Fruit fly (Drosophila melanogaster): ENCODE measurements around the gene ND-75.

Gene ND-75

DNA sequence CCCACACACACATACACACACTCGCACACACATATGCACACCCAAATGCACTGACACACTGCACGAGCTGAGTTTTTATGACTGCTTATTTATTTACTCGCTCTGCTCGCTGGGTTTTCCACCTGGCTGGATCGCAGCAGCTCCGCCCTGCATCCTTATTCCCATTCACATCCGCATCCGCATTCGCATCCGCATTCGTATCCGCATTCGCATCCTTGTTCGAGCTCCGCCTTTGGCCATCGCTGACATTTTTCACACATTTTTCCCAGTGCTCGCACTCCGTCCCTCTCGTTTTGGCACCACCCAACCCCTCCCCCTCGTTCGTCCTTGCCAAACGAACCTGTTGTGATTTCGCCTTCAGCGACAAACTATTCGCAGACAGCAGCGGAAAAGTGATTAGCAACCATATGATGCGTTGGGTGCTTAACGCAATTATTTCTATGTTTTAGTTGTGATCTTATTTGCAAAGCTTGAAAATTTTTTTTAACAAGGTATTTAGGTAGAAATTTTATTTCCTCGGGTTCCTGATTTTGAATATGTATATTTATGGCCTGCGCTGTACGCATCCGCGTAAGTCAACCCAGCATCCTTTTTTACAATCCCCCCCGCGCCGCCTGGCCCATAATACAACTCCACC is 40.3 kb downstream of the ND-75 start (continued):
- no peak for TF ChIP-seq Bdp1 (GFP tag; optimal IDR thresholded peaks at IDR 0.05)
- TF ChIP-seq sr (GFP tag; IDR thresholded peaks at IDR 0.05): no peak
- TF ChIP-seq NC2β (GFP tag; optimal IDR thresholded peaks at IDR 0.05): no peak
- no peak for TF ChIP-seq CG14014 (GFP tag; IDR thresholded peaks at IDR 0.05)
- TF ChIP-seq knrl (GFP tag; IDR thresholded peaks at IDR 0.05; ENCODE audit: partially characterized antibody): no peak
- no peak for TF ChIP-seq dpn (GFP tag; optimal IDR thresholded peaks at IDR 0.05)
- TF ChIP-seq CG10274 (GFP tag; optimal IDR thresholded peaks at IDR 0.05): no peak
- TF ChIP-seq gcm2 (GFP tag; optimal IDR thresholded peaks at IDR 0.05): no peak
- no peak for TF ChIP-seq CG3281 (GFP tag; optimal IDR thresholded peaks at IDR 0.05)
- peak; percentile 6 for TF ChIP-seq CG14710 (tag; optimal IDR thresholded peaks at IDR 0.05)
- 0 out of 3 replicates have a peak, but pooled peaks have one; percentile 33 for TF ChIP-seq dysf (GFP tag; IDR thresholded peaks at IDR 0.05)
- TF ChIP-seq pnt (GFP tag; optimal IDR thresholded peaks at IDR 0.05): no peak
- TF ChIP-seq sisA (GFP tag; IDR thresholded peaks at IDR 0.05): peak; percentile 28; the same call in 1 of the 2 replicates
- peak; percentile 62; the same call in 1 of the 2 replicates for TF ChIP-seq Drgx (GFP tag; IDR thresholded peaks at IDR 0.05)
- TF ChIP-seq stwl (tag; optimal IDR thresholded peaks at IDR 0.05): no peak
- TF ChIP-seq Nf-YA (GFP tag; IDR thresholded peaks at IDR 0.05): no peak
- no peak for TF ChIP-seq CG8089 (GFP tag; optimal IDR thresholded peaks at IDR 0.05)
- no peak for TF ChIP-seq HmgZ (tag; optimal IDR thresholded peaks at IDR 0.05)
- no peak for TF ChIP-seq stc (GFP tag; IDR thresholded peaks at IDR 0.05)

DNA sequence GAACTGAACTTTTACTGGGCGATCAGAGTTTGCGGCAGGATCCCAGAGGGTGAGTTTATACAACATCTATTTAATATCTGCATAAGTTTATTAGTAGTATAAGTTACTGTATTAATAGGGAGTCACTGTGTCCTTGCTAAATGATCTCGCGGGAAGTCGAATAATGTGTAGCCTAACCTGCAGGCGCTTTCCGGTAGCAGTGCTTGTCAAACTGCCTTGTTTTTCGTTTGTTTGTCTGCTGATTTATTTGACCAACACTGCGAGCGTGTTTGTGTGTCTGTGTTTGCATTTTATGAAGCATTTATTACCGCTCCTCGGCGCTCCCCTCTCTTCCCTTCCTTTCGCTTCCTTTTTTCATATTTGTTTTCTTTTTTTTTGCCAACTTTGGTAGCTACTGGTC is 40.9 kb downstream of the ND-75 start:
- TF ChIP-seq HHEX (GFP tag; optimal IDR thresholded peaks at IDR 0.05) (no peak), stwl (tag; optimal IDR thresholded peaks at IDR 0.05) (peak; percentile 36), pita (GFP tag; optimal IDR thresholded peaks at IDR 0.05) (peak; percentile 41), H2.0 (GFP tag; IDR thresholded peaks at IDR 0.05) (no peak), chn (GFP tag; optimal IDR thresholded peaks at IDR 0.05) (no peak), cad (GFP tag; optimal IDR thresholded peaks at IDR 0.05) (peak; percentile 93), crol (GFP tag; IDR thresholded peaks at IDR 0.05) (0 out of 2 replicates have a peak, but pooled peaks have one; percentile 27), CG6654 (GFP tag; optimal IDR thresholded peaks at IDR 0.05) (peak; percentile 98), TFAM (GFP tag; optimal IDR thresholded peaks at IDR 0.05) (no peak), CG10267 (tag; optimal IDR thresholded peaks at IDR 0.05) (peak; percentile 22), sens (GFP tag) (peak; percentile 50), cg (GFP tag; optimal IDR thresholded peaks at IDR 0.05) (peak; percentile 39), zen (tag; optimal IDR thresholded peaks at IDR 0.05) (peak; percentile 7), CG16813 (GFP tag; IDR thresholded peaks at IDR 0.05; ENCODE audit: partially characterized antibody) (0 out of 3 replicates have a peak, but pooled peaks have one; percentile 36)

DNA sequence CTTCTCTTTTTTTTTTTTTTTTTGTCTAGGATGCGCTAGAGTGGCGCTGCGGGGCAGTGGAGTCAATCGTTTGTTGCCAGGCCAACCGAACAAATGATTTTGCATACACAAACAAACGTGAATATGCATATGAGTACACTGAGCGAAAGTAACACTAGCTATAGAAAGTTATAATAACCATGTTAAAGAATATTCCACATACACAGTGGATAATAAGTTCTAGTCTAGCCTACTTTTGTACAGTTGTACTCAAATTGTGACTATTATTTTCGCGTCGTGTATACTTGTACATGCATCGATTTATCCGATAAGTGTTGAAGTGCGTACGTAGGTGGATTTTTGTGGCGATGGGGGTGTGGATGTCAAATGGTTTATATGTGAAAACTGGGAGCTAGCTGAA is 44.4 kb downstream of the ND-75 start:
- TF ChIP-seq CG17361 (GFP tag; IDR thresholded peaks at IDR 0.05) (no peak), gem (tag; optimal IDR thresholded peaks at IDR 0.05) (peak; percentile 19), CG12071 (GFP tag; optimal IDR thresholded peaks at IDR 0.05) (no peak), fd64A (GFP tag; optimal IDR thresholded peaks at IDR 0.05) (no peak), sens (GFP tag) (peak; percentile 60), CG11560 (tag; IDR thresholded peaks at IDR 0.05) (no peak), Jarid2 (GFP tag; optimal IDR thresholded peaks at IDR 0.05) (no peak), amos (GFP tag; IDR thresholded peaks at IDR 0.05; ENCODE audit: partially characterized antibody) (no peak), br (optimal IDR thresholded peaks at IDR 0.05) (no peak), CG7357 (GFP tag; IDR thresholded peaks at IDR 0.05) (no peak), CG14441 (GFP tag; IDR thresholded peaks at IDR 0.05) (peak; percentile 30; the same call in 1 of the 2 replicates), CG9437 (GFP tag; optimal IDR thresholded peaks at IDR 0.05) (no peak), Ada2b (GFP tag; IDR thresholded peaks at IDR 0.05) (no peak), Xrp1 (GFP tag; IDR thresholded peaks at IDR 0.05) (0 out of 2 replicates have a peak, but pooled peaks have one; percentile 13), CG10366 (GFP tag; IDR thresholded peaks at IDR 0.05) (peak; percentile 11; the same call in 1 of the 2 replicates), dmrt99B (tag; optimal IDR thresholded peaks at IDR 0.05) (peak; percentile 30), CG6689 (GFP tag; IDR thresholded peaks at IDR 0.05) (0 out of 2 replicates have a peak, but pooled peaks have one; percentile 20), HHEX (GFP tag; optimal IDR thresholded peaks at IDR 0.05) (no peak), CG9817 (tag; optimal IDR thresholded peaks at IDR 0.05) (no peak), CG18476 (GFP tag; optimal IDR thresholded peaks at IDR 0.05) (no peak)
